Fruit fly (Drosophila melanogaster): Measurements from ENCODE around the gene CG31286.

- TF ChIP-seq Blimp-1 (GFP tag; optimal IDR thresholded peaks at IDR 0.05) (no peak), CG10669 (GFP tag; optimal IDR thresholded peaks at IDR 0.05) (no peak), CG6276 (GFP tag; optimal IDR thresholded peaks at IDR 0.05) (no peak), acj6 (GFP tag; optimal IDR thresholded peaks at IDR 0.05) (no peak), CG6854 (GFP tag; optimal IDR thresholded peaks at IDR 0.05) (no peak), Lpt (GFP tag; optimal IDR thresholded peaks at IDR 0.05) (no peak), Ets96B (tag; optimal IDR thresholded peaks at IDR 0.05) (no peak), CG16779 (tag; optimal IDR thresholded peaks at IDR 0.05) (no peak), eg (GFP tag; IDR thresholded peaks at IDR 0.05) (no peak), Hr39 (GFP tag; optimal IDR thresholded peaks at IDR 0.05) (no peak), Smox (GFP tag; optimal IDR thresholded peaks at IDR 0.05) (no peak), CG3919 (GFP tag; optimal IDR thresholded peaks at IDR 0.05) (no peak), achi (GFP tag; optimal IDR thresholded peaks at IDR 0.05) (no peak)
Observed at dm6 chr3R:6692432-6692831, 51.4 kb downstream of the CG31286 start, which contains the start of gene Ccp84Ad.
